Fruit fly (Drosophila melanogaster) whole organism, wandering third instar larva: ENCODE data around the gene msb1l.

Source experiments
- Abd-B ChIP-seq: fragments of >200 bp; optimal IDR thresholded peaks from 2 replicates; lab custom pipeline; 2017; ENCODE audit warnings: missing biosample characterization, missing genetic modification characterization
- CG32264 ChIP-seq: fragments of 200-800 bp; sonication (Bioruptor generic); optimal IDR thresholded peaks from 2 replicates; lab custom pipeline; 2016; ENCODE audit warnings: missing biosample characterization, missing genetic modification characterization
- CG9705 ChIP-seq: fragments of 200-800 bp; sonication (Bioruptor generic); optimal IDR thresholded peaks from 2 replicates; lab custom pipeline; 2018; ENCODE audit warnings: missing biosample characterization, mild to moderate bottlenecking, missing genetic modification characterization
- CrebA ChIP-seq: fragments of 200-800 bp; sonication (Bioruptor generic); optimal IDR thresholded peaks from 2 replicates; lab custom pipeline; 2016; ENCODE audit warnings: missing biosample characterization, mild to moderate bottlenecking, missing genetic modification characterization, borderline replicate concordance
- Dfd ChIP-seq: fragments of >200 bp; optimal IDR thresholded peaks from 2 replicates; lab custom pipeline; 2017; ENCODE audit warnings: missing biosample characterization, missing genetic modification characterization
- Dif ChIP-seq: fragments of 200-275, 200-300 bp; sonication (Bioruptor generic); optimal IDR thresholded peaks from 2 replicates; lab custom pipeline; 2018; ENCODE audit warnings: missing biosample characterization, missing genetic modification characterization; ENCODE audit not compliant: partially characterized antibody
- GATAd ChIP-seq: sonication (Bioruptor generic); optimal IDR thresholded peaks from 2 replicates; lab custom pipeline; 2016; ENCODE audit warnings: missing biosample characterization, missing genetic modification characterization
- HLH106 ChIP-seq: fragments of 200-800 bp; optimal IDR thresholded peaks from 3 replicates; lab custom pipeline; 2019; ENCODE audit warnings: missing biosample characterization, mild to moderate bottlenecking, missing genetic modification characterization, moderate library complexity
- Hr78 ChIP-seq: fragments of >200 bp; optimal IDR thresholded peaks from 2 replicates; lab custom pipeline; 2017; ENCODE audit warnings: missing biosample characterization, missing genetic modification characterization
- Hr83 ChIP-seq: fragments of 200-300 bp; sonication (Bioruptor generic); optimal IDR thresholded peaks from 2 replicates; lab custom pipeline; 2016; ENCODE audit warnings: missing biosample characterization, mild to moderate bottlenecking, missing genetic modification characterization, moderate library complexity; ENCODE audit not compliant: poor library complexity, severe bottlenecking
- Jra ChIP-seq: sonication (Bioruptor generic); optimal IDR thresholded peaks from 2 replicates; lab custom pipeline; 2016; ENCODE audit warnings: missing biosample characterization, missing genetic modification characterization
- Myc ChIP-seq: fragments of >200 bp; optimal IDR thresholded peaks from 2 replicates; lab custom pipeline; 2017
- N ChIP-seq: fragments of >200 bp; optimal IDR thresholded peaks from 2 replicates; lab custom pipeline; 2018; ENCODE audit warnings: missing biosample characterization, missing external identifiers, missing genetic modification characterization
- OdsH ChIP-seq: fragments of 200-800 bp; sonication (Bioruptor generic); optimal IDR thresholded peaks from 2 replicates; lab custom pipeline; 2016; ENCODE audit warnings: missing biosample characterization, mild to moderate bottlenecking, missing genetic modification characterization
- Rel ChIP-seq, 2 experiments: fragments of 200-800 bp; sonication (Bioruptor generic) in 1 of 2; optimal IDR thresholded peaks; 2 replicates in 1 of 2; 3 replicates in 1 of 2; lab custom pipeline; 2016 to 2019; ENCODE audit warnings: mild to moderate bottlenecking in 2 of 2, missing biosample characterization in 2 of 2, missing genetic modification characterization in 2 of 2, moderate library complexity in 1 of 2
- Sp1 ChIP-seq: fragments of 200-800 bp; sonication (Bioruptor generic); optimal IDR thresholded peaks from 3 replicates; lab custom pipeline; 2019; ENCODE audit warnings: missing biosample characterization, mild to moderate bottlenecking, missing genetic modification characterization, moderate library complexity
- Vsx2 ChIP-seq: fragments of 200-300, 225-300 bp; sonication (Bioruptor generic); optimal IDR thresholded peaks from 2 replicates; lab custom pipeline; 2018; ENCODE audit warnings: missing biosample characterization, missing genetic modification characterization; ENCODE audit not compliant: partially characterized antibody
- br ChIP-seq: fragments of 200-800 bp; sonication (Bioruptor generic); optimal IDR thresholded peaks from 2 replicates; lab custom pipeline; 2016; ENCODE audit warnings: missing biosample characterization, missing genetic modification characterization
- brk ChIP-seq: fragments of 200-800 bp; sonication (Bioruptor generic); optimal IDR thresholded peaks from 2 replicates; lab custom pipeline; 2016; ENCODE audit warnings: missing biosample characterization, mild to moderate bottlenecking, missing genetic modification characterization
- dl ChIP-seq, 2 experiments: fragments of 175-275, 200-275 bp in 1 of 2; fragments of 200-275 bp in 1 of 2; sonication (Bioruptor generic); optimal IDR thresholded peaks; lab custom pipeline; 2018; ENCODE audit warnings: mild to moderate bottlenecking in 2 of 2, missing biosample characterization in 2 of 2, missing genetic modification characterization in 2 of 2, moderate library complexity in 2 of 2; ENCODE audit not compliant: partially characterized antibody in 2 of 2, insufficient read depth in 1 of 2
- dmrt93B ChIP-seq: fragments of 200-800 bp; sonication (Bioruptor generic); optimal IDR thresholded peaks from 2 replicates; lab custom pipeline; 2018; ENCODE audit warnings: missing biosample characterization, mild to moderate bottlenecking, missing genetic modification characterization
- dsf ChIP-seq: sonication (Bioruptor generic); optimal IDR thresholded peaks from 2 replicates; lab custom pipeline; 2016; ENCODE audit warnings: missing biosample characterization, missing genetic modification characterization, borderline replicate concordance
- ey ChIP-seq: fragments of 200-800 bp; sonication (Bioruptor generic); optimal IDR thresholded peaks from 2 replicates; lab custom pipeline; 2016; ENCODE audit warnings: missing biosample characterization, missing genetic modification characterization
- foxo ChIP-seq, 2 experiments: fragments of 200-800 bp; sonication (Bioruptor generic); optimal IDR thresholded peaks; 2 replicates in 1 of 2; 3 replicates in 1 of 2; lab custom pipeline; 2016 to 2017; ENCODE audit warnings: missing biosample characterization in 2 of 2, missing genetic modification characterization in 2 of 2
- fru ChIP-seq: fragments of 200-800 bp; sonication (Bioruptor generic); optimal IDR thresholded peaks from 3 replicates; lab custom pipeline; 2016; ENCODE audit warnings: missing biosample characterization, mild to moderate bottlenecking, missing genetic modification characterization
- h ChIP-seq: fragments of 200-800 bp; sonication (Bioruptor generic); optimal IDR thresholded peaks from 3 replicates; lab custom pipeline; 2016; ENCODE audit warnings: missing biosample characterization, mild to moderate bottlenecking, missing genetic modification characterization
- jim ChIP-seq: fragments of 175-275, 200-325 bp; sonication (Bioruptor generic); optimal IDR thresholded peaks from 2 replicates; lab custom pipeline; 2016; ENCODE audit warnings: missing biosample characterization, mild to moderate bottlenecking, missing genetic modification characterization
- lola ChIP-seq: fragments of >200 bp; optimal IDR thresholded peaks from 2 replicates; lab custom pipeline; 2017; ENCODE audit warnings: missing biosample characterization, missing genetic modification characterization
- pan ChIP-seq: fragments of >200 bp; optimal IDR thresholded peaks from 2 replicates; lab custom pipeline; 2017
- psq ChIP-seq: fragments of 200-800 bp; sonication (Bioruptor generic); optimal IDR thresholded peaks from 3 replicates; lab custom pipeline; 2017; ENCODE audit warnings: missing biosample characterization, mild to moderate bottlenecking, missing genetic modification characterization, moderate library complexity
- rgr ChIP-seq: fragments of 200-800 bp; sonication (Bioruptor generic); optimal IDR thresholded peaks from 3 replicates; lab custom pipeline; 2016; ENCODE audit warnings: missing biosample characterization, mild to moderate bottlenecking, missing genetic modification characterization
- sage ChIP-seq: fragments of 200-800 bp; sonication (Bioruptor generic); optimal IDR thresholded peaks from 2 replicates; lab custom pipeline; 2016; ENCODE audit warnings: missing biosample characterization, mild to moderate bottlenecking, missing genetic modification characterization
- sv ChIP-seq: fragments of 200-800 bp; sonication (Bioruptor generic); optimal IDR thresholded peaks from 3 replicates; lab custom pipeline; 2016; ENCODE audit warnings: missing biosample characterization, missing genetic modification characterization
- tai ChIP-seq: sonication (Bioruptor generic); optimal IDR thresholded peaks from 2 replicates; lab custom pipeline; 2016; ENCODE audit warnings: missing biosample characterization, missing genetic modification characterization
- usp ChIP-seq: fragments of >200 bp; optimal IDR thresholded peaks from 2 replicates; lab custom pipeline; 2017; ENCODE audit warnings: missing biosample characterization, missing genetic modification characterization
- woc ChIP-seq: sonication (Bioruptor generic); optimal IDR thresholded peaks from 2 replicates; lab custom pipeline; 2016; ENCODE audit warnings: missing biosample characterization, mild to moderate bottlenecking, missing genetic modification characterization

msb1l gene

dm6 chr2L:19546869-19547710 is 30.4 kb upstream of the msb1l start, which contains the start of gene CG10337 (continued):
- TF ChIP-seq ey, result peak; percentile 35
- no peak for TF ChIP-seq pan (lab: Kevin White, UChicago)
- TF ChIP-seq psq (GFP tag; lab: Kevin White, UChicago), result peak; percentile 86

DNA sequence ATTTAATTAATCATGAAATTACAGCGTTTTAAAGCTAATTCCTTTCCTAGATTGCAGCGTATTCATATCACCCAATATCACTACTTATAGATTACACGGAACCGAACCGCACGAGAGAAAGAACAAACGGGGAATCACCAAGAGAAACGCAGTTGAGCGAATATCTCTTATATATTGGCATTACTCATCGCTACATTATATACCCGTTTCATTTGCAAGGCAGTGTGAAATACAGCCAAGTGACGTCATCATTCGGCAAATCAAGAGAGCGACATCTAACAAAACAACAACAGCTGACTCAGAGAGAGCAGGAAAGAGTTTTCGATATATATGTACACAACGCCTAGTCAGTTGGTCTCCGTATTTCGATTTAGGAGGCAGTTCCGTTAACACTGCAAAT is 29.3 kb upstream of the msb1l start, which contains the start of gene Tep4:
TSS of gene Tep4 (plus strand) at position 350 of the 400 bp plus-strand sequence.
- TF ChIP-seq sv (no peak), psq (GFP tag; lab: Kevin White, UChicago) (no peak), dl (GFP tag; optimal IDR thresholded peaks at IDR 0.05; lab: Kevin White, UChicago; ENCODE audit: insufficient read depth in 1 of 2, partially characterized antibody in 2 of 2) (peak; percentile 22 to 55), Hr83 (GFP tag; lab: Kevin White, UChicago) (no peak), Rel (GFP tag; optimal IDR thresholded peaks at IDR 0.05; lab: Kevin White, UChicago) (peak; percentile 36), Rel (tag; optimal IDR thresholded peaks at IDR 0.05; lab: Kevin White, UChicago) (peak; percentile 99), h (GFP tag; lab: Kevin White, UChicago) (no peak), pan (lab: Kevin White, UChicago) (no peak), GATAd (GFP tag; lab: Kevin White, UChicago) (no peak), Vsx2 (GFP tag; lab: Kevin White, UChicago) (no peak), fru (GFP tag; lab: Kevin White, UChicago) (no peak), HLH106 (tag; lab: Kevin White, UChicago) (no peak), woc (GFP tag; lab: Kevin White, UChicago) (no peak), Jra (peak; percentile 35), dsf (no peak), tai (no peak), sage (GFP tag; lab: Kevin White, UChicago) (no peak), N (GFP tag; lab: Kevin White, UChicago) (no peak), CrebA (GFP tag; lab: Kevin White, UChicago) (no peak), dmrt93B (GFP tag; lab: Kevin White, UChicago) (no peak), brk (GFP tag; lab: Kevin White, UChicago) (no peak), Sp1 (no peak), CG32264 (GFP tag; lab: Kevin White, UChicago) (no peak), CG9705 (no peak), Abd-B (GFP tag; lab: Kevin White, UChicago) (no peak)

DNA sequence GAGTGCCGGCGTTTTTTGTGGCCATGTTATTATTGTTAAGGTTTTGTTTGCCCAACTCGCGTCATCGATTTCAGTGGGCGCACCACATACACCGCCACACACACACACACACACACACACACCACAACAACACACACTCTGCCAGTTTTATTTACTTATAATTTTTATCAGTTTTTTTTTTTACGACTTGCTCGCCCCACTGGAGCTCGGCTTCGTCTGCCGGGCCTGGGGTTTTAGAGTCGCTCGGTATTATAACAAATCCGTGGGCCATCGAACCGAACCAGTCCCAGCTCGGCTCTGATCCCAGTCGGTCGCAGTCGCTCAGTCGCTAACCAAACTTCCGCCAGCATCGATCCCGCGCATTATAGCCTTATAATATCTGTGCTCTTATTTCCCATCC is 28.1 kb upstream of the msb1l start:
- TF ChIP-seq Myc (lab: Kevin White, UChicago) (no peak), Hr83 (GFP tag; lab: Kevin White, UChicago) (peak; percentile 42), CG9705 (no peak), jim (GFP tag; lab: Kevin White, UChicago) (no peak), N (GFP tag; lab: Kevin White, UChicago) (no peak), CG32264 (GFP tag; lab: Kevin White, UChicago) (no peak), foxo (GFP tag; optimal IDR thresholded peaks at IDR 0.05; lab: Kevin White, UChicago) (no peak), Jra (peak; percentile 6), Dfd (GFP tag; lab: Kevin White, UChicago) (no peak), psq (GFP tag; lab: Kevin White, UChicago) (peak; percentile 49), h (GFP tag; lab: Kevin White, UChicago) (peak; percentile 37), OdsH (GFP tag; lab: Kevin White, UChicago) (peak; percentile 1), Sp1 (no peak), Hr78 (GFP tag; lab: Kevin White, UChicago) (no peak), ey (no peak), br (GFP tag; lab: Kevin White, UChicago) (peak; percentile 64), HLH106 (tag; lab: Kevin White, UChicago) (no peak), sage (GFP tag; lab: Kevin White, UChicago) (no peak), usp (no peak), rgr (GFP tag; lab: Kevin White, UChicago) (no peak), Vsx2 (GFP tag; lab: Kevin White, UChicago) (peak; percentile 16), sv (no peak), Dif (peak; percentile 8), lola (GFP tag; lab: Kevin White, UChicago) (no peak), Rel (GFP tag; optimal IDR thresholded peaks at IDR 0.05; lab: Kevin White, UChicago) (peak; percentile 17), Rel (tag; optimal IDR thresholded peaks at IDR 0.05; lab: Kevin White, UChicago) (peak; percentile 82), tai (no peak), fru (GFP tag; lab: Kevin White, UChicago) (peak; percentile 56)
- TF ChIP-seq, all 38 proteins: peak for 10
